Worm (Caenorhabditis elegans): Measurements from ENCODE around the gene ZK757.2.

- TF ChIP-seq nhr-12 (tag; optimal IDR thresholded peaks at IDR 0.05) (no peak), lin-15B (tag; optimal IDR thresholded peaks at IDR 0.05) (no peak), nhr-77 (tag; optimal IDR thresholded peaks at IDR 0.05) (no peak), tbx-2 (tag; optimal IDR thresholded peaks at IDR 0.05) (no peak), pqm-1 (tag; optimal IDR thresholded peaks at IDR 0.05) (no peak), zag-1 (tag; optimal IDR thresholded peaks at IDR 0.05) (no peak), elt-3 (tag; optimal IDR thresholded peaks at IDR 0.05) (no peak), ztf-4 (tag; optimal IDR thresholded peaks at IDR 0.05) (no peak), ceh-28 (tag; optimal IDR thresholded peaks at IDR 0.05) (no peak), pha-4 (tag; optimal IDR thresholded peaks at IDR 0.05) (no peak), fkh-10 (GFP tag; optimal IDR thresholded peaks at IDR 0.05) (no peak), snpc-4 (tag; optimal IDR thresholded peaks at IDR 0.05) (no peak)
These were observed 35.0 kb downstream of the ZK757.2 start, which contains the start of gene K11H3.5 for ce11 chrIII:9843715-9844114.

All from whole organism, L3 larva.